Worm (Caenorhabditis elegans) whole organism, young adult: ENCODE data around the gene srbc-16.

ENCODE experiments used
- B0019.2 ChIP-seq: fragments of 200-800 bp; sonication (Bioruptor generic); conservative IDR thresholded peaks from 2 replicates; pipeline ENCODE4 v1.3.6; 2022; ENCODE audit warnings: missing genetic modification reagents, missing genetic modification characterization, missing compliant biosample characterization
- B0035.1 ChIP-seq: sonication (generic microtip); optimal IDR thresholded peaks from 2 replicates; lab custom pipeline; 2016; ENCODE audit warnings: missing genetic modification characterization, mild to moderate bottlenecking, missing compliant biosample characterization, missing genotype, missing genetic modification reagents
- B0336.3 ChIP-seq: fragments of 200-800 bp; sonication (Bioruptor generic); IDR thresholded peaks from 2 replicates; pipeline ENCODE4 v1.3.6; 2022; ENCODE audit warnings: missing genetic modification characterization, missing compliant biosample characterization
- C17E4.6 ChIP-seq: fragments of 200-800 bp; sonication (Bioruptor generic); IDR thresholded peaks from 2 replicates; pipeline ENCODE4 v1.3.6; 2022; ENCODE audit warnings: missing genetic modification reagents, missing genetic modification characterization, missing compliant biosample characterization
- F23B12.7 ChIP-seq: sonication (generic microtip); optimal IDR thresholded peaks from 2 replicates; lab custom pipeline; 2017; ENCODE audit warnings: missing genetic modification characterization, mild to moderate bottlenecking, missing compliant biosample characterization, antibody characterized with exemption, moderate library complexity; ENCODE audit not compliant: insufficient read depth
- F39B2.1 ChIP-seq: fragments of 200-800 bp; sonication (Bioruptor generic); IDR thresholded peaks from 2 replicates; pipeline ENCODE4 v1.3.6; 2022; ENCODE audit warnings: missing genetic modification reagents, missing genetic modification characterization, missing compliant biosample characterization
- F55B11.4 ChIP-seq: sonication (generic microtip); optimal IDR thresholded peaks from 2 replicates; lab custom pipeline; 2016; ENCODE audit warnings: missing compliant biosample characterization, missing genetic modification characterization, borderline replicate concordance; ENCODE audit not compliant: insufficient read depth
- T26A5.8 ChIP-seq: sonication (generic microtip); optimal IDR thresholded peaks from 2 replicates; lab custom pipeline; 2016; ENCODE audit warnings: missing genetic modification characterization, missing compliant biosample characterization
- Y53F4B.3 ChIP-seq: fragments of 200-800 bp; sonication (Bioruptor generic); IDR thresholded peaks from 2 replicates; pipeline ENCODE4 v1.3.6; 2022; ENCODE audit warnings: missing genetic modification reagents, missing genetic modification characterization, missing compliant biosample characterization
- Y53G8AR.9 ChIP-seq: fragments of 200-800 bp; sonication (Bioruptor generic); conservative IDR thresholded peaks from 2 replicates; pipeline ENCODE4 v1.3.6; 2022; ENCODE audit warnings: missing genetic modification reagents, missing genetic modification characterization, missing compliant biosample characterization
- Y67H2A.10 ChIP-seq: fragments of 200-800 bp; sonication (Bioruptor generic); conservative IDR thresholded peaks from 2 replicates; pipeline ENCODE4 v1.3.6; 2022; ENCODE audit warnings: missing genetic modification reagents, missing genetic modification characterization, missing compliant biosample characterization
- Y79H2A.3 ChIP-seq: fragments of 200-800 bp; sonication (Bioruptor generic); conservative IDR thresholded peaks from 2 replicates; pipeline ENCODE4 v1.3.6; 2022; ENCODE audit warnings: missing genetic modification reagents, missing genetic modification characterization, missing compliant biosample characterization
- attf-3 ChIP-seq: fragments of 200-800 bp; sonication (Bioruptor generic); conservative IDR thresholded peaks from 2 replicates; pipeline ENCODE4 v1.3.6; 2022; ENCODE audit warnings: missing genetic modification reagents, missing genetic modification characterization, missing compliant biosample characterization
- attf-5 ChIP-seq: fragments of 200-800 bp; sonication (Bioruptor generic); optimal IDR thresholded peaks from 2 replicates; lab custom pipeline; 2018; ENCODE audit warnings: mild to moderate bottlenecking, missing genetic modification characterization, missing compliant biosample characterization
- die-1 ChIP-seq: sonication (generic microtip); optimal IDR thresholded peaks from 2 replicates; lab custom pipeline; 2016; ENCODE audit warnings: missing genotype, mild to moderate bottlenecking, missing genetic modification characterization, missing compliant biosample characterization
- dpl-1 ChIP-seq: fragments of 150-350 bp; optimal IDR thresholded peaks from 2 replicates; lab custom pipeline; 2014; ENCODE audit warnings: missing biosample characterization, missing genetic modification reagents, missing genetic modification characterization
- efl-1 ChIP-seq: fragments of 150-350 bp; optimal IDR thresholded peaks from 2 replicates; lab custom pipeline; 2014; ENCODE audit warnings: missing biosample characterization, missing genetic modification reagents, missing genetic modification characterization
- egl-18 ChIP-seq: fragments of 200-800 bp; sonication (Bioruptor generic); IDR thresholded peaks from 2 replicates; pipeline ENCODE4 v1.3.6; 2022; ENCODE audit warnings: missing genetic modification reagents, missing genetic modification characterization, missing compliant biosample characterization
- egl-44 ChIP-seq: fragments of 200-800 bp; sonication (Bioruptor generic); IDR thresholded peaks from 2 replicates; pipeline ENCODE4 v1.3.6; 2022; ENCODE audit warnings: missing genetic modification reagents, missing genetic modification characterization, missing compliant biosample characterization
- fkh-3 ChIP-seq: sonication (generic microtip); optimal IDR thresholded peaks from 2 replicates; lab custom pipeline; 2016; ENCODE audit warnings: mild to moderate bottlenecking, missing genetic modification characterization, missing compliant biosample characterization
- hlh-26 ChIP-seq: fragments of 200-800 bp; sonication (Bioruptor generic); conservative IDR thresholded peaks from 2 replicates; pipeline ENCODE4 v1.3.6; 2022; ENCODE audit warnings: missing genetic modification reagents, missing genetic modification characterization, missing compliant biosample characterization
- hrde-1 ChIP-seq: sonication (generic microtip); optimal IDR thresholded peaks from 2 replicates; lab custom pipeline; 2016; ENCODE audit warnings: missing genetic modification characterization, mild to moderate bottlenecking, missing compliant biosample characterization, moderate library complexity, missing genotype, missing genetic modification reagents, borderline replicate concordance
- let-607 ChIP-seq, 2 experiments: fragments of 200-800 bp in 1 of 2; sonication (Bioruptor generic) in 1 of 2; sonication (generic microtip) in 1 of 2; optimal IDR thresholded peaks; 2 replicates each; lab custom pipeline; 2016 to 2018; ENCODE audit warnings: mild to moderate bottlenecking in 2 of 2, missing compliant biosample characterization in 2 of 2, missing genetic modification characterization in 2 of 2, moderate library complexity in 2 of 2, missing genotype in 1 of 2
- lin-40 ChIP-seq: sonication (generic microtip); optimal IDR thresholded peaks from 2 replicates; lab custom pipeline; 2016; ENCODE audit warnings: missing genetic modification characterization, mild to moderate bottlenecking, missing compliant biosample characterization, missing genotype, missing genetic modification reagents
- lin-54 ChIP-seq: fragments of 200-800 bp; sonication (Bioruptor generic); optimal IDR thresholded peaks from 2 replicates; lab custom pipeline; 2018; ENCODE audit warnings: mild to moderate bottlenecking, missing genetic modification characterization, missing compliant biosample characterization
- madf-6 ChIP-seq: fragments of 200-800 bp; sonication (Bioruptor generic); IDR thresholded peaks from 2 replicates; pipeline ENCODE4 v1.3.6; 2022; ENCODE audit warnings: missing genetic modification reagents, missing genetic modification characterization, missing compliant biosample characterization
- mcd-1 ChIP-seq: fragments of 200-800 bp; sonication (Bioruptor generic); IDR thresholded peaks from 2 replicates; pipeline ENCODE4 v1.3.6; 2022; ENCODE audit warnings: missing genetic modification reagents, missing genetic modification characterization, missing compliant biosample characterization
- nhr-179 ChIP-seq: sonication (generic microtip); optimal IDR thresholded peaks from 2 replicates; lab custom pipeline; 2016; ENCODE audit warnings: mild to moderate bottlenecking, missing genetic modification characterization, missing compliant biosample characterization
- nhr-27 ChIP-seq: fragments of 200-800 bp; sonication (Bioruptor generic); optimal IDR thresholded peaks from 2 replicates; lab custom pipeline; 2018; ENCODE audit warnings: mild to moderate bottlenecking, missing genetic modification characterization, moderate library complexity, missing compliant biosample characterization
- nhr-90 ChIP-seq: sonication (generic microtip); optimal IDR thresholded peaks from 2 replicates; lab custom pipeline; 2016; ENCODE audit warnings: missing genotype, mild to moderate bottlenecking, missing genetic modification characterization, missing compliant biosample characterization
- pbrm-1 ChIP-seq: fragments of 200-800 bp; sonication (Bioruptor generic); IDR thresholded peaks from 2 replicates; pipeline ENCODE4 v1.3.6; 2022; ENCODE audit warnings: missing genetic modification reagents, missing genetic modification characterization, missing compliant biosample characterization
- pha-4 ChIP-seq: fragments of 150-350 bp; sonication (generic microtip); optimal IDR thresholded peaks from 2 replicates; lab custom pipeline; 2014; ENCODE audit warnings: missing biosample characterization, missing genetic modification reagents, missing genetic modification characterization
- rpc-1 ChIP-seq, 2 experiments: fragments of 150-350 bp in 1 of 2; sonication (generic microtip) in 1 of 2; optimal IDR thresholded peaks; 2 replicates each; lab custom pipeline; 2014 to 2018; ENCODE audit warnings: missing biosample characterization in 1 of 2, missing genetic modification characterization in 1 of 2, missing genetic modification reagents in 1 of 2, missing genotype in 1 of 2
- snpc-4 ChIP-seq, 5 experiments: fragments of 150-350 bp in 1 of 5; sonication (generic microtip) in 4 of 5; optimal IDR thresholded peaks; 2 replicates each; lab custom pipeline; 2014 to 2018; ENCODE audit warnings: missing genetic modification characterization in 5 of 5, missing biosample characterization in 3 of 5, antibody characterized with exemption in 2 of 5, mild to moderate bottlenecking in 2 of 5, missing compliant biosample characterization in 2 of 5, missing genotype in 2 of 5, moderate library complexity in 2 of 5, missing genetic modification reagents in 1 of 5
- somi-1 ChIP-seq: fragments of 200-800 bp; sonication (Bioruptor generic); optimal IDR thresholded peaks from 2 replicates; lab custom pipeline; 2018; ENCODE audit warnings: mild to moderate bottlenecking, missing genetic modification characterization, missing compliant biosample characterization
- zim-3 ChIP-seq: sonication (generic microtip); optimal IDR thresholded peaks from 2 replicates; lab custom pipeline; 2017; ENCODE audit warnings: mild to moderate bottlenecking, missing genetic modification characterization, moderate library complexity, missing compliant biosample characterization

Gene srbc-16

ce11 chrV:2151458-2151857, 30.4 kb upstream of the srbc-16 start, which contains the start of gene srbc-24:
Gene srbc-24 (plus strand): TSS chrV:2151758.
- TF ChIP-seq C17E4.6 (GFP tag; lab: Robert Waterston, UW): no peak

- no peak for TF ChIP-seq T26A5.8 (tag; lab: Kevin White, UChicago)
- TF ChIP-seq lin-40 (tag; lab: Kevin White, UChicago): no peak
- no peak for TF ChIP-seq Y53F4B.3 (GFP tag; lab: Robert Waterston, UW)
- no peak for TF ChIP-seq egl-44 (GFP tag; lab: Robert Waterston, UW)
- no peak for TF ChIP-seq Y67H2A.10 (GFP tag; lab: Robert Waterston, UW)
- TF ChIP-seq B0019.2 (GFP tag; lab: Robert Waterston, UW): no peak
- no peak for TF ChIP-seq nhr-27 (tag; lab: Kevin White, UChicago)
- no peak for TF ChIP-seq hrde-1
- TF ChIP-seq, all 124 proteins: peak for 0
Measured at ce11 chrV:2153274-2153673, 28.6 kb upstream of the srbc-16 start, which contains the start of gene srbc-23. Gene srbc-23 (plus strand): TSS chrV:2153574.

ce11 chrV:2155232-2155631, 26.6 kb upstream of the srbc-16 start, which contains the start of gene srbc-21:
Gene srbc-21 (plus strand): TSS chrV:2155532.
- TF ChIP-seq dpl-1 (GFP tag; lab: Kevin White, UChicago): no peak
- TF ChIP-seq F55B11.4 (tag; lab: Kevin White, UChicago): no peak
- no peak for TF ChIP-seq nhr-90 (tag; lab: Kevin White, UChicago)
- TF ChIP-seq attf-3 (GFP tag; lab: Robert Waterston, UW): no peak
- no peak for TF ChIP-seq Y79H2A.3 (GFP tag; lab: Robert Waterston, UW)
- TF ChIP-seq somi-1 (GFP tag; lab: Kevin White, UChicago): no peak
- TF ChIP-seq B0035.1 (tag; lab: Kevin White, UChicago): no peak
- no peak for TF ChIP-seq nhr-179 (tag; lab: Kevin White, UChicago)
- TF ChIP-seq F39B2.1 (GFP tag; lab: Robert Waterston, UW): no peak
- TF ChIP-seq Y53G8AR.9: no peak
- no peak for TF ChIP-seq fkh-3 (tag; lab: Kevin White, UChicago)
- no peak for TF ChIP-seq nhr-27 (tag; lab: Kevin White, UChicago)
- no peak for TF ChIP-seq madf-6
- TF ChIP-seq C17E4.6 (GFP tag; lab: Robert Waterston, UW): no peak
- TF ChIP-seq zim-3: no peak
- TF ChIP-seq egl-44 (GFP tag; lab: Robert Waterston, UW): no peak
- TF ChIP-seq rpc-1 (optimal IDR thresholded peaks at IDR 0.05; lab: Kevin White, UChicago): no peak
- no peak for TF ChIP-seq rpc-1 (tag; optimal IDR thresholded peaks at IDR 0.05; lab: Kevin White, UChicago)
- no peak for TF ChIP-seq lin-54
- no peak for TF ChIP-seq F23B12.7 (tag; lab: Kevin White, UChicago)
- TF ChIP-seq pbrm-1: no peak

ce11 chrV:2156830-2157229, 25.0 kb upstream of the srbc-16 start, which contains the start of gene srbc-22:
Gene srbc-22 (plus strand): TSS chrV:2157130.
- TF ChIP-seq hrde-1: no peak
- TF ChIP-seq snpc-4 (GFP tag; optimal IDR thresholded peaks at IDR 0.05; lab: Kevin White, UChicago): no peak
- TF ChIP-seq snpc-4 (tag; optimal IDR thresholded peaks at IDR 0.05; lab: Kevin White, UChicago): no peak
- no peak for TF ChIP-seq die-1 (tag; lab: Kevin White, UChicago)
- no peak for TF ChIP-seq mcd-1 (GFP tag; lab: Robert Waterston, UW)
- TF ChIP-seq B0019.2 (GFP tag; lab: Robert Waterston, UW): no peak
- TF ChIP-seq hlh-26 (GFP tag; lab: Robert Waterston, UW): no peak
- TF ChIP-seq egl-44 (GFP tag; lab: Robert Waterston, UW): no peak
- TF ChIP-seq egl-18 (GFP tag; lab: Robert Waterston, UW): no peak
- TF ChIP-seq let-607 (tag; optimal IDR thresholded peaks at IDR 0.05; lab: Kevin White, UChicago): no peak
- TF ChIP-seq attf-5 (GFP tag; lab: Kevin White, UChicago): no peak
- TF ChIP-seq B0336.3 (GFP tag; lab: Robert Waterston, UW): no peak
- TF ChIP-seq nhr-90 (tag; lab: Kevin White, UChicago): no peak
- no peak for TF ChIP-seq T26A5.8 (tag; lab: Kevin White, UChicago)
- no peak for TF ChIP-seq pha-4 (tag; lab: Kevin White, UChicago)
- no peak for TF ChIP-seq attf-3 (GFP tag; lab: Robert Waterston, UW)
- TF ChIP-seq efl-1 (GFP tag; lab: Kevin White, UChicago): no peak
